Fruit fly (Drosophila melanogaster) Kc167 (cell line): ENCODE measurements around the gene Gcna.

Experiments used
- Myc ChIP-seq: fragments of >200 bp; optimal IDR thresholded peaks from 2 replicates; lab custom pipeline; 2017; ENCODE audit warnings: missing external identifiers
- Sin3A ChIP-seq: fragments of >200 bp; optimal IDR thresholded peaks from 2 replicates; lab custom pipeline; 2018; ENCODE audit warnings: missing external identifiers
- h ChIP-seq: fragments of >200 bp; optimal IDR thresholded peaks from 3 replicates; lab custom pipeline; 2018; ENCODE audit warnings: missing external identifiers
- psq ChIP-seq: fragments of >200 bp; optimal IDR thresholded peaks from 2 replicates; lab custom pipeline; 2017; ENCODE audit warnings: missing external identifiers
- ttk ChIP-seq: sonication (Bioruptor generic); optimal IDR thresholded peaks from 2 replicates; lab custom pipeline; 2017; ENCODE audit warnings: missing external identifiers

DNA sequence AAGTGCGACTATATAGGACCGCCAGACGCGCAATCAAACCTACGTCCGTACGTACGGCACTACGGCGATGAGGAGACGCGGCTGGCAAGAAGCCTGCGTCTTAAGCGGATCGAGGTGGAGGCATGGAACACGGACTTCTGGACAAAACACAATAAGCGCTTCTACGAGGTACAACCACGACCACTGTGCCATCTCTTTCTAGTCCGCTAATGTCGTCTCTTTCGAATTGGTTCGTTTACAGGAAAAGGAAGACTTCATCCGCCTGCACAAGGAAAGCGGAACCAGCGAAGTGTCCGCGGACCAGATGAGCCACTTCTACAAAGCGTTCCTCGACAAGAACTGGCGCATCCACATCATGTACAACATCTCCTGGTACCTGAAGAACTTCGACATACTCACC, 15.1 kb upstream of the Gcna start:
- TF ChIP-seq Sin3A (lab: Kevin White, UChicago) = no peak
- TF ChIP-seq psq (lab: Kevin White, UChicago) = no peak
- no peak for TF ChIP-seq ttk
- TF ChIP-seq h (lab: Kevin White, UChicago) = no peak
- TF ChIP-seq Myc (lab: Kevin White, UChicago) = no peak
